Worm (Caenorhabditis elegans) whole organism, L1 larva: ENCODE measurements around the gene gst-7.
"Not testable (repeated sequence)": the region's sequence is repeated elsewhere in the genome, so short reads cannot be mapped to it uniquely, and the experiment has no call there.

Experiments
- hlh-17 ChIP-seq: fragments of 200-800 bp; sonication (Bioruptor generic); optimal IDR thresholded peaks from 2 replicates; lab custom pipeline; 2018; ENCODE audit warnings: missing genetic modification characterization, mild to moderate bottlenecking, missing compliant biosample characterization, moderate library complexity, borderline replicate concordance
- nhr-237 ChIP-seq: fragments of 150-350 bp; optimal IDR thresholded peaks from 2 replicates; lab custom pipeline; 2014; ENCODE audit warnings: missing biosample characterization, missing genetic modification characterization
- snpc-4 ChIP-seq: fragments of 150-350 bp; optimal IDR thresholded peaks from 2 replicates; lab custom pipeline; 2014; ENCODE audit warnings: missing biosample characterization, missing genetic modification characterization

ce11 chrII:4932727-4933126, 50.9 kb downstream of the gst-7 start, which contains the start of gene msp-152:
- TF ChIP-seq snpc-4 (tag; lab: Kevin White, UChicago); nhr-237 (tag; lab: Kevin White, UChicago); hlh-17: not testable (repeated sequence)
